Fruit fly (Drosophila melanogaster): ENCODE data around the gene CG13949.
A peak's percentile ranks its signal among the peaks of the same experiment; 100 is the strongest.

CG13949 gene

DNA sequence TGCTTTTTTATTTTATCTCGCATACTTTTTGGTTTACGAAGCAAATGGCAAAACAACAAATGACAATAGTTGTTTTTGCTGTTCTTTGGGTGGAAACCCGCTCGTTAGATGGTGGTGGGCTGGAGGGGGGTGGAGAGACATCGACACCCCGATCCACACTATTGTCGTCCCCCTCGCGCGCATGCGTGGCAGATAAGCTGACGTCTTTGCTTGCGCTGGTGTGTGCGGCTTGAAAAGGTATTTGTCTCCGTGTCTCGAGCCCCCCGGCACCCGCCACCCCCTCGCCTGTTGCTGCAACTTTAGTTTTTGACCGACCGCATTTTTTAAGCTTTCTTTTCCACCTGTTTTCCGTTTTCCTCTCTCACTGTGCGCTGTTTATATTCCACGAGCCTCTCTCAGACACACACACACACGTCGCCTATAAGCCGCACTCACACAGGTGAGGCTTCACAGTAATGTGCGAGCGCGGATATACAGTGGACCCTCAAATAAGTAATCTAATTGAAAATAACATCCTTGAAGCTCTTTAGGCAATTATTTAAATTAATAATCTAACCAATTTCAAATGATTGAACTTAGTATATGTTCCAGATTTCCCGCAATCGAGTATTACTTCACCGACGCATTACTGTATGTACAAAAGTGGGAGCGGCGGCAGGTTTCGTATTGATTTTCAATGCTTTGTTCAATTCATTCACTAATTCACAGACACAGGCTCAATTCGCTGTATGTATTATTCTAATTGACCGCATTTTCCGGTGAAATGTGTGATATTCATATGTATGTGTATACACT, 12.0 kb downstream of the CG13949 start:
- peak; percentile 96 for TF ChIP-seq CG5204 (GFP tag; optimal IDR thresholded peaks at IDR 0.05)
- peak; percentile 90 for TF ChIP-seq Mnt (GFP tag; optimal IDR thresholded peaks at IDR 0.05)
- no peak for TF ChIP-seq kay (GFP tag; ENCODE audit: borderline replicate concordance)
- peak; percentile 98 for TF ChIP-seq CG1620 (GFP tag; optimal IDR thresholded peaks at IDR 0.05)
- TF ChIP-seq bab1 (GFP tag; optimal IDR thresholded peaks at IDR 0.05), result peak; percentile 98
- TF ChIP-seq toe (GFP tag; optimal IDR thresholded peaks at IDR 0.05), result peak; percentile 97
- TF ChIP-seq cnc (optimal IDR thresholded peaks at IDR 0.05), result no peak
- TF ChIP-seq tj (GFP tag; optimal IDR thresholded peaks at IDR 0.05), result peak; percentile 65
- peak; percentile 98 for TF ChIP-seq cic (GFP tag; optimal IDR thresholded peaks at IDR 0.05)
- TF ChIP-seq CG12768 (GFP tag; optimal IDR thresholded peaks at IDR 0.05), result peak; percentile 98
- peak; percentile 97 for TF ChIP-seq Crg-1 (GFP tag; optimal IDR thresholded peaks at IDR 0.05)
- TF ChIP-seq CG7101 (tag; optimal IDR thresholded peaks at IDR 0.05), result peak; percentile 98
- peak; percentile 94 for TF ChIP-seq CG11617 (GFP tag; optimal IDR thresholded peaks at IDR 0.05)
- peak; percentile 95 for TF ChIP-seq Hr96 (GFP tag; optimal IDR thresholded peaks at IDR 0.05)
- peak; percentile 89 for TF ChIP-seq pad (GFP tag; optimal IDR thresholded peaks at IDR 0.05)
- peak; percentile 94 for TF ChIP-seq CG7045 (GFP tag; optimal IDR thresholded peaks at IDR 0.05)
- peak; percentile 98 for TF ChIP-seq CG33017 (tag; optimal IDR thresholded peaks at IDR 0.05)
- peak; percentile 49 for TF ChIP-seq ovo (GFP tag; optimal IDR thresholded peaks at IDR 0.05)
- TF ChIP-seq Clk (GFP tag; optimal IDR thresholded peaks at IDR 0.05), result peak; percentile 94
- TF ChIP-seq CG14711 (tag; optimal IDR thresholded peaks at IDR 0.05), result peak; percentile 93

dm6 chr2L:867899-868605, 12.9 kb downstream of the CG13949 start, which contains the start of gene aru:
aru (minus strand) TSS chr2L:868354.
- TF ChIP-seq CG7101 (tag; optimal IDR thresholded peaks at IDR 0.05) (no peak), CG12768 (GFP tag; optimal IDR thresholded peaks at IDR 0.05) (no peak), CG33017 (tag; optimal IDR thresholded peaks at IDR 0.05) (no peak), CG14711 (tag; optimal IDR thresholded peaks at IDR 0.05) (peak; percentile 15), cic (GFP tag; optimal IDR thresholded peaks at IDR 0.05) (no peak), bab1 (GFP tag; optimal IDR thresholded peaks at IDR 0.05) (peak; percentile 41), CG1620 (GFP tag; optimal IDR thresholded peaks at IDR 0.05) (peak; percentile 25), ovo (GFP tag; optimal IDR thresholded peaks at IDR 0.05) (no peak), CG11617 (GFP tag; optimal IDR thresholded peaks at IDR 0.05) (no peak), Mnt (GFP tag; optimal IDR thresholded peaks at IDR 0.05) (peak; percentile 50), Clk (GFP tag; optimal IDR thresholded peaks at IDR 0.05) (no peak), toe (GFP tag; optimal IDR thresholded peaks at IDR 0.05) (no peak), pad (GFP tag; optimal IDR thresholded peaks at IDR 0.05) (no peak), kay (GFP tag; ENCODE audit: borderline replicate concordance) (no peak), cnc (optimal IDR thresholded peaks at IDR 0.05) (no peak), CG5204 (GFP tag; optimal IDR thresholded peaks at IDR 0.05) (no peak), tj (GFP tag; optimal IDR thresholded peaks at IDR 0.05) (peak; percentile 10), CG7045 (GFP tag; optimal IDR thresholded peaks at IDR 0.05) (no peak), Crg-1 (GFP tag; optimal IDR thresholded peaks at IDR 0.05) (no peak), Hr96 (GFP tag; optimal IDR thresholded peaks at IDR 0.05) (no peak)

DNA sequence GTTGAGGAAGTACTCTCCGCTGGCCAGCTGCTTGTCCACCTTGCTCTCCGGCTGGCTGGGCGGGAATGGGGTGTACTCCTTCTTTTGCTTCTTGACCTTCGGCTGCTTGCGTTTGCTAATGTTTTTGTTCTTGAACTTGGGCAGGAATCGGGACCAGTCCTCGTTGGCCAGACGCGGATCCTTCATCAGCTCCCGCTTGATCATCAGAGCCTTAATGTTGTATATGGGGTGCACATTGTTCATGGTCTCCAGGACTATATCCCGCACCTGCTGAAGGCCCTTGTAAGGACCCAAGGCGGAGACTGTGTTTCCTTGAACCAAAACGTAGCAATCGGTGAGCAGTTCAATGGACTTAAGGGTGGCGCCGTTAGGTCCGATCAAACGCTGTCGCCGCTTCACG, 13.8 kb downstream of the CG13949 start:
- TF ChIP-seq pad (GFP tag; optimal IDR thresholded peaks at IDR 0.05) (no peak), bab1 (GFP tag; optimal IDR thresholded peaks at IDR 0.05) (no peak), CG7101 (tag; optimal IDR thresholded peaks at IDR 0.05) (no peak)

DNA sequence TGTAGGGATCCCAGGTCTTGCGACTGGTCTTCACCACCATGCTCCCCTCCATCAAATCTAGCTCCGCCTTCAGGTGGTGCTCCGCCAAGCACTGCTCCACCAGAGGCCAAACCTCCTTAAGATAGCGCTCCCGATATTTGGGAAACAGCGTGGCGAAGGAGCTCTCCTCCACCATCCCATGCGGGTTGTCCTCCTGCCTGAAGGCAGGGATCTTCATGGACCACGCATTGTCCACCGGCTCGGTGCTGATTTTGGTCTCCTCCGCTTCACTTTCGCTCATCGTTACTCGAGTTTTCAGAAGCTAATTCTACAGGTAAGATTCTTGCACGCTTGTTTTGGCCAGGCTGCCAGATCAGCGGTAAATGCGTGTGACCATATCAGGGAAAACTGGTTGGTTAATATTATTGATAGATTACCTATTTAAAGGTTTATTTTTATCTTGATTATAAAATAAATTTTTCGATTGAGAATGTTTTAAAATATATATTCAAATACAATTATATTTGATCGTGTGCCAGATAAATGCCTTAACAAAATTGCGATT, 14.4 kb downstream of the CG13949 start, which contains the start of gene dbe:
Gene dbe (minus strand): TSS at position 361 of the 544 bp plus-strand sequence.
- TF ChIP-seq bab1 (GFP tag; optimal IDR thresholded peaks at IDR 0.05) (peak; percentile 1), Mnt (GFP tag; optimal IDR thresholded peaks at IDR 0.05) (peak; percentile 55), CG33017 (tag; optimal IDR thresholded peaks at IDR 0.05) (peak; percentile 18), Clk (GFP tag; optimal IDR thresholded peaks at IDR 0.05) (no peak), CG7101 (tag; optimal IDR thresholded peaks at IDR 0.05) (peak; percentile 7), CG14711 (tag; optimal IDR thresholded peaks at IDR 0.05) (peak; percentile 24), CG1620 (GFP tag; optimal IDR thresholded peaks at IDR 0.05) (no peak)

DNA sequence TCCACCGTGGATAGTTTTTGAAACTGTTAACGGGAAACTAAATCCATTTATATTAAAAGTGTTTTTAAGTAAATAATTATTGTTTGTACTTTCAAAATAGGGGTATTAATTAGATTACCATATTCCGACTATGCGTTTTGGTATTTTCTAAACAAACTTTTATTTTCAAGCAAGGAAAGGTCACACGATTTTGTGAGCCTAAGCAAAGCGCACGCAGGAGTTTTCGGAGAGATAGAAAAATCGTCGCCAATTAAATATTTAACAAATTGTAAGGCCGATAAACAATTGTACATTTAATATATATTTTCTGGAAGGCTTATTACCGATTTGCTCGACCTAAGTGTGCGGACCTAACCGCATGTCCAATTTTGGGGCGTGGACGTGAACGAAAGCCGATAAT, 15.1 kb downstream of the CG13949 start, which contains the start of gene PNUTS:
Gene PNUTS (plus strand): TSS at position 181 of the 400 bp plus-strand sequence.
- TF ChIP-seq ovo (GFP tag; optimal IDR thresholded peaks at IDR 0.05), result no peak
- TF ChIP-seq cic (GFP tag; optimal IDR thresholded peaks at IDR 0.05), result no peak
- TF ChIP-seq CG5204 (GFP tag; optimal IDR thresholded peaks at IDR 0.05), result no peak
- no peak for TF ChIP-seq CG7045 (GFP tag; optimal IDR thresholded peaks at IDR 0.05)
- no peak for TF ChIP-seq tj (GFP tag; optimal IDR thresholded peaks at IDR 0.05)
- no peak for TF ChIP-seq CG1620 (GFP tag; optimal IDR thresholded peaks at IDR 0.05)
- TF ChIP-seq Clk (GFP tag; optimal IDR thresholded peaks at IDR 0.05), result no peak
- no peak for TF ChIP-seq CG7101 (tag; optimal IDR thresholded peaks at IDR 0.05)
- TF ChIP-seq CG33017 (tag; optimal IDR thresholded peaks at IDR 0.05), result no peak
- no peak for TF ChIP-seq Hr96 (GFP tag; optimal IDR thresholded peaks at IDR 0.05)
